Worm (Caenorhabditis elegans): ENCODE measurements around the gene C47D2.1.

ce11 chrX:8246126-8246525 is 31.3 kb downstream of the C47D2.1 start, which contains the start of gene kqt-2:
- TF ChIP-seq mml-1 (tag; optimal IDR thresholded peaks at IDR 0.05) (no peak), aly-2 (tag; optimal IDR thresholded peaks at IDR 0.05) (no peak), ztf-11 (tag; optimal IDR thresholded peaks at IDR 0.05) (no peak), nhr-11 (tag; optimal IDR thresholded peaks at IDR 0.05) (no peak), ceh-82 (tag; optimal IDR thresholded peaks at IDR 0.05) (no peak), skn-1 (tag; optimal IDR thresholded peaks at IDR 0.05) (no peak), tbx-2 (tag; optimal IDR thresholded peaks at IDR 0.05) (no peak)

Measured in whole organism, L3 larva.